Fruit fly (Drosophila melanogaster) whole organism, embryonic: Measurements from ENCODE around the gene Nep7.

ENCODE experiments used
- BEAF-32 ChIP-seq: fragments of 200-800 bp; sonication (Bioruptor generic); optimal IDR thresholded peaks from 3 replicates; lab custom pipeline; 2017; ENCODE audit warnings: missing biosample characterization, missing genetic modification characterization, mild to moderate bottlenecking, moderate library complexity, missing genetic modification reagents
- Bgb ChIP-seq: fragments of 200-800 bp; sonication (Bioruptor generic); IDR thresholded peaks from 2 replicates; pipeline ENCODE4 v1.3.6; 2022; ENCODE audit warnings: missing biosample characterization, missing genetic modification characterization; ENCODE audit not compliant: partially characterized antibody
- CG11504 ChIP-seq: fragments of 200-800 bp; sonication (Bioruptor generic); optimal IDR thresholded peaks from 3 replicates; lab custom pipeline; 2019; ENCODE audit warnings: missing biosample characterization, mild to moderate bottlenecking, missing genetic modification characterization, moderate library complexity
- CG12236 ChIP-seq: fragments of 200-800 bp; sonication (Bioruptor generic); optimal IDR thresholded peaks from 2 replicates; lab custom pipeline; 2016; ENCODE audit warnings: missing biosample characterization, missing genetic modification characterization
- CG2116 ChIP-seq: fragments of 200-800 bp; sonication (Bioruptor generic); optimal IDR thresholded peaks from 3 replicates; lab custom pipeline; 2018; ENCODE audit warnings: missing biosample characterization, mild to moderate bottlenecking, missing genetic modification characterization
- CG34376 ChIP-seq: fragments of 200-800 bp; sonication (Bioruptor generic); optimal IDR thresholded peaks from 2 replicates; lab custom pipeline; 2018; ENCODE audit warnings: missing biosample characterization, mild to moderate bottlenecking, missing genetic modification characterization
- CG7987 ChIP-seq: fragments of 200-800 bp; sonication (Bioruptor generic); optimal IDR thresholded peaks from 2 replicates; lab custom pipeline; 2018; ENCODE audit warnings: missing biosample characterization, mild to moderate bottlenecking, missing genetic modification characterization, moderate library complexity
- Dp ChIP-seq: fragments of 200-800 bp; sonication (Bioruptor generic); optimal IDR thresholded peaks from 2 replicates; lab custom pipeline; 2018; ENCODE audit warnings: missing biosample characterization, mild to moderate bottlenecking, missing genetic modification characterization, moderate library complexity
- Dref ChIP-seq: fragments of 200-800 bp; sonication (Bioruptor generic); IDR thresholded peaks from 2 replicates; pipeline ENCODE4 v1.3.6; 2022; ENCODE audit warnings: missing biosample characterization, missing genetic modification characterization
- E2f2 ChIP-seq: fragments of 200-800 bp; sonication (Bioruptor generic); IDR thresholded peaks from 2 replicates; pipeline ENCODE4 v1.3.6; 2022; ENCODE audit warnings: missing biosample characterization, missing genetic modification characterization
- MBD-R2 ChIP-seq: fragments of 200-800 bp; sonication (Bioruptor generic); IDR thresholded peaks from 2 replicates; pipeline ENCODE4 v1.3.6; 2022; ENCODE audit warnings: missing biosample characterization, missing genetic modification characterization
- Med ChIP-seq: fragments of 200-800 bp; sonication (Bioruptor generic); peaks from one replicate; lab custom pipeline; 2016; ENCODE audit warnings: missing biosample characterization, missing genetic modification characterization, mild to moderate bottlenecking, inconsistent platforms, moderate library complexity
- Myb ChIP-seq: fragments of 200-800 bp; sonication (Bioruptor generic); optimal IDR thresholded peaks from 2 replicates; lab custom pipeline; 2016; ENCODE audit warnings: missing biosample characterization, missing genetic modification characterization
- Oaz ChIP-seq: fragments of 200-800 bp; sonication (Bioruptor generic); IDR thresholded peaks from 2 replicates; pipeline ENCODE4 v1.3.6; 2022; ENCODE audit warnings: missing biosample characterization, missing genetic modification characterization
- Pdp1 ChIP-seq, 2 experiments: fragments of 200-800 bp; sonication (Bioruptor generic); optimal IDR thresholded peaks; 3 replicates each; lab custom pipeline; 2016; ENCODE audit warnings: missing biosample characterization in 2 of 2, missing genetic modification characterization in 2 of 2, mild to moderate bottlenecking in 1 of 2, moderate library complexity in 1 of 2
- Scr ChIP-seq: fragments of 200-800 bp; sonication (Bioruptor generic); IDR thresholded peaks from 2 replicates; pipeline ENCODE4 v1.3.6; 2022; ENCODE audit warnings: missing biosample characterization, missing genetic modification characterization; ENCODE audit not compliant: partially characterized antibody
- Sry-δ ChIP-seq: fragments of 200-800 bp; sonication (Bioruptor generic); optimal IDR thresholded peaks from 2 replicates; lab custom pipeline; 2016; ENCODE audit warnings: missing biosample characterization, missing genetic modification characterization
- amos ChIP-seq: fragments of 200-800 bp; sonication (Bioruptor generic); IDR thresholded peaks from 2 replicates; pipeline ENCODE4 v1.3.6; 2022; ENCODE audit warnings: missing biosample characterization, missing genetic modification characterization; ENCODE audit not compliant: partially characterized antibody
- cas ChIP-seq: fragments of 200-800 bp; sonication (Bioruptor generic); IDR thresholded peaks from 2 replicates; pipeline ENCODE4 v1.3.6; 2022; ENCODE audit warnings: missing biosample characterization, missing genetic modification characterization
- chinmo ChIP-seq: fragments of 200-800 bp; sonication (Bioruptor generic); IDR thresholded peaks from 4 replicates; pipeline ENCODE4 v1.3.6; 2022; ENCODE audit warnings: missing biosample characterization, missing genetic modification characterization; ENCODE audit not compliant: partially characterized antibody
- ci ChIP-seq: fragments of 200-800 bp; sonication (Bioruptor generic); IDR thresholded peaks from 3 replicates; pipeline ENCODE4 v1.3.6; 2022; ENCODE audit warnings: missing biosample characterization, missing genetic modification characterization
- ewg ChIP-seq: fragments of 200-800 bp; sonication (Bioruptor generic); optimal IDR thresholded peaks from 3 replicates; lab custom pipeline; 2017; ENCODE audit warnings: mild to moderate bottlenecking, missing biosample characterization, missing genetic modification reagents, missing genetic modification characterization
- exex ChIP-seq: fragments of 200-800 bp; sonication (Bioruptor generic); optimal IDR thresholded peaks from 4 replicates; lab custom pipeline; 2018; ENCODE audit warnings: missing biosample characterization, mild to moderate bottlenecking, missing genetic modification characterization, moderate library complexity
- fu2 ChIP-seq: fragments of 200-800 bp; sonication (Bioruptor generic); optimal IDR thresholded peaks from 2 replicates; lab custom pipeline; 2016; ENCODE audit warnings: missing biosample characterization, missing genetic modification characterization
- grau ChIP-seq: fragments of 200-800 bp; optimal IDR thresholded peaks from 3 replicates; lab custom pipeline; 2019; ENCODE audit warnings: missing biosample characterization, mild to moderate bottlenecking, missing genetic modification characterization, moderate library complexity
- grn ChIP-seq: fragments of 200-800 bp; sonication (Bioruptor generic); optimal IDR thresholded peaks from 3 replicates; lab custom pipeline; 2017; ENCODE audit warnings: missing biosample characterization, missing genetic modification characterization
- mirr ChIP-seq: fragments of 200-800 bp; sonication (Bioruptor generic); optimal IDR thresholded peaks from 3 replicates; lab custom pipeline; 2018; ENCODE audit warnings: missing biosample characterization, mild to moderate bottlenecking, missing genetic modification characterization
- nom ChIP-seq: fragments of 200-800 bp; sonication (Bioruptor generic); optimal IDR thresholded peaks from 2 replicates; lab custom pipeline; 2017; ENCODE audit warnings: missing biosample characterization, missing genetic modification characterization, mild to moderate bottlenecking, moderate library complexity, missing genetic modification reagents
- pzg ChIP-seq: fragments of 200-800 bp; sonication (Bioruptor generic); optimal IDR thresholded peaks from 3 replicates; lab custom pipeline; 2018; ENCODE audit warnings: missing biosample characterization, mild to moderate bottlenecking, missing genetic modification characterization, moderate library complexity
- row ChIP-seq: fragments of 200-800 bp; sonication (Bioruptor generic); IDR thresholded peaks from 3 replicates; pipeline ENCODE4 v1.3.6; 2022; ENCODE audit warnings: missing biosample characterization, missing genetic modification characterization
- sc ChIP-seq, 3 experiments: fragments of >200 bp in 2 of 3; fragments of 200-800 bp in 1 of 3; sonication (Bioruptor generic) in 1 of 3; optimal IDR thresholded peaks; 2 replicates in 2 of 3; 3 replicates in 1 of 3; lab custom pipeline; 2017; ENCODE audit warnings: mild to moderate bottlenecking in 1 of 3, missing biosample characterization in 1 of 3, missing genetic modification characterization in 1 of 3, missing genetic modification reagents in 1 of 3
- sens ChIP-seq: fragments of 200-800 bp; sonication (Bioruptor generic); peaks from one replicate; lab custom pipeline; 2016; ENCODE audit warnings: missing biosample characterization, missing genetic modification characterization
- stwl ChIP-seq: fragments of 200-800 bp; sonication (Bioruptor generic); optimal IDR thresholded peaks from 3 replicates; lab custom pipeline; 2018; ENCODE audit warnings: missing biosample characterization, mild to moderate bottlenecking, missing genetic modification characterization, moderate library complexity
- sug ChIP-seq: fragments of 200-800 bp; optimal IDR thresholded peaks from 2 replicates; lab custom pipeline; 2019; ENCODE audit warnings: missing biosample characterization, mild to moderate bottlenecking, missing genetic modification characterization, moderate library complexity
- tap ChIP-seq: fragments of 200-800 bp; optimal IDR thresholded peaks from 3 replicates; lab custom pipeline; 2019; ENCODE audit warnings: missing biosample characterization, mild to moderate bottlenecking, missing genetic modification characterization, moderate library complexity
- trem ChIP-seq: fragments of 200-800 bp; optimal IDR thresholded peaks from 3 replicates; lab custom pipeline; 2019; ENCODE audit warnings: missing biosample characterization, mild to moderate bottlenecking, missing genetic modification characterization, moderate library complexity
- unc-4 ChIP-seq: fragments of 200-800 bp; sonication (Bioruptor generic); IDR thresholded peaks from 2 replicates; pipeline ENCODE4 v1.3.6; 2022; ENCODE audit warnings: missing biosample characterization, missing genetic modification characterization; ENCODE audit not compliant: partially characterized antibody
- zf30C ChIP-seq: fragments of 200-800 bp; sonication (Bioruptor generic); optimal IDR thresholded peaks from 3 replicates; lab custom pipeline; 2018; ENCODE audit warnings: missing biosample characterization, mild to moderate bottlenecking, missing genetic modification characterization

Nep7 gene

DNA sequence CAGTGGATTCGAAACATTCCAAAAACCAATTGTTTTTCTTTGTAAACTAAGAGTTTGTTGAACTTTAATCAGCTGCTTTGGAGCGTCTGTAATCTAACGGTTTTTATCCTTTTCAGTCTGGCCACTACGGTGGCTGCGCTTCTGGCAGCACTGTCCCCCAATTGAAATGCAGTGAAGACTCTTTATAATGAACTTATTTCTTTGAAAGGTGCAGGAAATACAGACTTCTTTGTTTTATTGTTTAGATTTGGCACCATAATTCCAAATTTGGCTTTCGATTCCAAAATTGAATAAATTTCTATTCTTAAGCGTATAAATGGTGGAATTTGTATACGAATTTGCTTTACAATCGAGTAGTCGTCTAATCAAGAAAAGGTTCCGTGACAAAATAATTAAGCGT is 26.6 kb upstream of the Nep7 start, which contains the start of gene nenya:
nenya (minus strand) TSS at position 35 of the 400 bp plus-strand sequence.
- TF ChIP-seq grau (tag; lab: Kevin White, UChicago) (peak; percentile 67), trem (tag; lab: Kevin White, UChicago) (peak; percentile 6), Med (GFP tag; lab: Kevin White, UChicago) (peak; percentile 54), ewg (no peak), Myb (peak; percentile 67), tap (no peak), row (GFP tag; lab: Robert Waterston, UW) (peak; percentile 51), Oaz (GFP tag; lab: Robert Waterston, UW) (no peak)

DNA sequence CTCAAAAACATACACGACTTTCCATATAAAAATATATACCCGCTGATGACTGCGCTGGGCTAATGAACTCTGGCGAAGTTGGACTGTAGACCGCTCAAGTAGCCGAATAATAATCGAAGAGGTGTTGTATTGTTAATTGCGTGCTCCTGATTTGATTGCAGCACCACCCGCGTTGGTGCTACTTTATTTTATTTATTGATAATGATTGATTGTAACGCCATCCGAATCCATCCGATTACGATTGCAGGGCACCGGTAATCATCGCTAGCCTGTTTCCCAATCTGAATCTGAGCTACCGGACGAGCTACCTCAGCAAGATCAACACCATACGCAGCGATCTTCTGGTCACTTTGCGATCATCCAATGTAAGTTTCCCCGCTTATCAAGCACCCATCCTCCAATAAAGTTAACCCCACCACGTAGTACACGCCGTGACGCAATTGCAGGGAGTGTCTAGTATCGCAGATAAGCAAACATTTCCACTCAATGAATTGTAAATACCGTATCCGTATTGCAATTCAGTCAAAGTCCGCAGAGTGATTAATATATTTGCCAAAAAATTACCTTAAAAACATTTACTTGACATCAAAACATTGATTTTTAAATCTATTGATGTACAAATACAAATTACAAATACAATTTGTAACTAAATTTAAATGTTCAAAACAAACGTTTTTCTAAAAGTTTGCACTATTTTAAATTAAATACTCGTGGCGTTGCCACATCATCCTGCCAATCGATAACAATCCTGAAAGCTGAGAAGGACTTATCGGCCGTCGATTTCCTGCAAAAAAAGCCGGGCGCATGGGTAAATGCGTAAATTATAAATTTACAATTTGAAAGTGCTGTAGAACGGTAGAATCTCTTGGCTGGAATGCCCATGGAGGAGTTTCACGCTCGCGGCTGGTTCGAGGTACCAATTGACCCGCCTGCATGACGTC is 25.5 kb upstream of the Nep7 start:
- TF ChIP-seq mirr (GFP tag; lab: Kevin White, UChicago) (peak; percentile 33), sens (GFP tag; lab: Kevin White, UChicago) (peak; percentile 56), Dp (GFP tag; lab: Kevin White, UChicago) (peak; percentile 53), sug (peak; percentile 94), sc (optimal IDR thresholded peaks at IDR 0.05; lab: Kevin White, UChicago) (no peak), sc (GFP tag; optimal IDR thresholded peaks at IDR 0.05; lab: Kevin White, UChicago) (no peak), MBD-R2 (0 out of 2 replicates have a peak, but pooled peaks have one; percentile 25), stwl (peak; percentile 54), ci (GFP tag; lab: Robert Waterston, UW) (peak; percentile 47; the same call in 1 of the 3 replicates), nom (GFP tag; lab: Kevin White, UChicago) (peak; percentile 31), ewg (peak; percentile 29), unc-4 (GFP tag; lab: Robert Waterston, UW) (0 out of 2 replicates have a peak, but pooled peaks have one; percentile 16), cas (GFP tag; lab: Robert Waterston, UW) (no peak), Sry-δ (peak; percentile 12), pzg (GFP tag; lab: Kevin White, UChicago) (peak; percentile 20), CG12236 (no peak), trem (tag; lab: Kevin White, UChicago) (peak; percentile 52), Med (GFP tag; lab: Kevin White, UChicago) (peak; percentile 36), chinmo (GFP tag; lab: Robert Waterston, UW) (0 out of 4 replicates have a peak, but pooled peaks have one; percentile 47), Pdp1 (GFP tag; optimal IDR thresholded peaks at IDR 0.05; lab: Kevin White, UChicago) (peak in 1 of 2 experiments; percentile 75), Scr (GFP tag; lab: Robert Waterston, UW) (no peak), zf30C (GFP tag; lab: Kevin White, UChicago) (no peak), CG7987 (GFP tag; lab: Kevin White, UChicago) (peak; percentile 21), CG34376 (GFP tag; lab: Kevin White, UChicago) (peak; percentile 63), Myb (peak; percentile 29), CG11504 (no peak), fu2 (GFP tag; lab: Kevin White, UChicago) (no peak), Bgb (0 out of 2 replicates have a peak, but pooled peaks have one; percentile 12), exex (tag; lab: Kevin White, UChicago) (peak; percentile 91), CG2116 (GFP tag; lab: Kevin White, UChicago) (peak; percentile 59), BEAF-32 (GFP tag; lab: Kevin White, UChicago) (peak; percentile 34), E2f2 (GFP tag; lab: Robert Waterston, UW) (peak; percentile 53), grn (GFP tag; lab: Kevin White, UChicago) (peak; percentile 65), amos (0 out of 2 replicates have a peak, but pooled peaks have one; percentile 9), Dref (peak; percentile 59)
